Worm (Caenorhabditis elegans): Measurements from ENCODE around the gene rad-50.

The rad-50 gene

ce11 chrV:12255343-12255742 lies 9.9 kb downstream of the rad-50 start, which contains the start of gene T04H1.12:
TSS of gene T04H1.12 (plus strand) at chrV:12255643.
- TF ChIP-seq unc-62 (GFP tag; optimal IDR thresholded peaks at IDR 0.05 in 1 of 2) (peak in 1 of 2 experiments; percentile 23), unc-62 (tag; optimal IDR thresholded peaks at IDR 0.05) (no peak), daf-8 (GFP tag; IDR thresholded peaks at IDR 0.05) (no peak)

- TF ChIP-seq nhr-6 (tag; optimal IDR thresholded peaks at IDR 0.05) (no peak), lin-39 (tag; optimal IDR thresholded peaks at IDR 0.05) (no peak), egl-43 (GFP tag; IDR thresholded peaks at IDR 0.05) (no peak), ztf-11 (tag; optimal IDR thresholded peaks at IDR 0.05) (no peak)
These were observed 11.0 kb downstream of the rad-50 start, which contains the start of gene ugt-55 for ce11 chrV:12256398-12256797. TSS of gene ugt-55 (plus strand) at chrV:12256698.

ce11 chrV:12258922-12259321 lies 13.5 kb downstream of the rad-50 start, which contains the start of gene ugt-56:
TSS of gene ugt-56 (plus strand) at chrV:12258982.
- TF ChIP-seq dve-1 (tag; optimal IDR thresholded peaks at IDR 0.05; ENCODE audit: insufficient read depth) (no peak), aha-1 (tag) (peak; percentile 97)

- TF ChIP-seq gei-8 (GFP tag; optimal IDR thresholded peaks at IDR 0.05) (no peak), zip-2 (tag; optimal IDR thresholded peaks at IDR 0.05) (no peak), lin-38 (GFP tag; IDR thresholded peaks at IDR 0.05) (no peak), ama-1 (optimal IDR thresholded peaks at IDR 0.05) (no peak), dpl-1 (GFP tag; optimal IDR thresholded peaks at IDR 0.05) (no peak), daf-8 (GFP tag; IDR thresholded peaks at IDR 0.05) (no peak)
These were observed 15.9 kb downstream of the rad-50 start, which contains the start of gene tbb-6 for ce11 chrV:12261377-12261776. TSS of gene tbb-6 (plus strand) at chrV:12261531.

- TF ChIP-seq unc-39 (tag; optimal IDR thresholded peaks at IDR 0.05) (no peak), ztf-11 (tag; optimal IDR thresholded peaks at IDR 0.05) (no peak), nhr-102 (tag; optimal IDR thresholded peaks at IDR 0.05) (no peak), R02D3.7 (tag; optimal IDR thresholded peaks at IDR 0.05) (no peak), nhr-10 (tag; optimal IDR thresholded peaks at IDR 0.05) (no peak), mep-1 (tag; optimal IDR thresholded peaks at IDR 0.05) (no peak), nhr-48 (tag; optimal IDR thresholded peaks at IDR 0.05) (no peak), Y75B8A.6 (GFP tag; IDR thresholded peaks at IDR 0.05) (no peak), skn-1 (tag; optimal IDR thresholded peaks at IDR 0.05) (no peak)
These were observed 18.3 kb downstream of the rad-50 start, which contains the start of gene ssp-35 for ce11 chrV:12263723-12264122. TSS of gene ssp-35 (minus strand) at chrV:12263823.

- TF ChIP-seq skn-1 (tag; optimal IDR thresholded peaks at IDR 0.05) (no peak), zip-2 (tag; optimal IDR thresholded peaks at IDR 0.05) (no peak), nhr-77 (tag; optimal IDR thresholded peaks at IDR 0.05) (no peak), lin-38 (GFP tag; IDR thresholded peaks at IDR 0.05) (no peak), nhr-11 (tag; optimal IDR thresholded peaks at IDR 0.05) (peak; percentile 17), spr-1 (tag; optimal IDR thresholded peaks at IDR 0.05) (no peak), dmd-8 (GFP tag; IDR thresholded peaks at IDR 0.05) (no peak), daf-16 (GFP tag; optimal IDR thresholded peaks at IDR 0.05) (peak in 1 of 2 experiments; percentile 23), daf-16 (tag; optimal IDR thresholded peaks at IDR 0.05) (no peak), hlh-30 (tag; optimal IDR thresholded peaks at IDR 0.05; ENCODE audit: insufficient read depth) (peak; percentile 6), hmg-1.1 (GFP tag; IDR thresholded peaks at IDR 0.05) (no peak), hlh-11 (tag; optimal IDR thresholded peaks at IDR 0.05) (no peak)
These were observed 23.9 kb downstream of the rad-50 start, which contains the start of gene twk-24 for ce11 chrV:12269272-12269767. TSS of gene twk-24 (minus strand) at chrV:12269322.

ce11 chrV:12271495-12271894 lies 26.0 kb downstream of the rad-50 start, which contains the start of the genes tsfm-1 and capg-2:
TSS of gene tsfm-1 (minus strand) at chrV:12271551.
TSS of gene capg-2 (plus strand) at chrV:12271873.
- TF ChIP-seq attf-4 (tag; optimal IDR thresholded peaks at IDR 0.05) (no peak), lin-38 (GFP tag; IDR thresholded peaks at IDR 0.05) (peak; percentile 84), skn-1 (tag; optimal IDR thresholded peaks at IDR 0.05) (no peak), mes-2 (tag; optimal IDR thresholded peaks at IDR 0.05; ENCODE audit: poor library complexity, severe bottlenecking) (peak; percentile 29), aha-1 (tag) (peak; percentile 62), dpl-1 (GFP tag; optimal IDR thresholded peaks at IDR 0.05) (peak; percentile 73)
